Worm (Caenorhabditis elegans) whole organism, midembryonic: ENCODE results near the gene npr-31.

ENCODE experiments used
- klf-2 ChIP-seq: fragments of 200-800 bp; sonication (Bioruptor generic); conservative IDR thresholded peaks from 2 replicates; pipeline ENCODE4 v1.3.6; 2022; ENCODE audit warnings: missing genetic modification reagents, missing genetic modification characterization, missing compliant biosample characterization
- ztf-23 ChIP-seq: fragments of 200-800 bp; sonication (Bioruptor generic); IDR thresholded peaks from 2 replicates; pipeline ENCODE4 v1.3.6; 2022; ENCODE audit warnings: missing genetic modification reagents, missing genetic modification characterization, missing compliant biosample characterization

- TF ChIP-seq ztf-23 (GFP tag; lab: Robert Waterston, UW) (no peak), klf-2 (GFP tag; lab: Robert Waterston, UW) (no peak)
Observed at ce11 chrII:7154711-7155110, 10.3 kb downstream of the npr-31 start.
